Fruit fly (Drosophila melanogaster) whole organism, prepupa: Measurements from ENCODE around the gene Spag1.
A peak's percentile ranks its signal among the peaks of the same experiment; 100 is the strongest.

Source experiments
- Blimp-1 ChIP-seq: fragments of 200-800 bp; sonication (Bioruptor generic); optimal IDR thresholded peaks from 3 replicates; lab custom pipeline; 2017; ENCODE audit warnings: missing biosample characterization, missing genetic modification characterization, mild to moderate bottlenecking, moderate library complexity, missing genetic modification reagents
- CG10631 ChIP-seq: fragments of 200-800 bp; sonication (Bioruptor generic); optimal IDR thresholded peaks from 2 replicates; lab custom pipeline; 2016; ENCODE audit warnings: missing biosample characterization, missing genetic modification characterization
- CG10669 ChIP-seq: fragments of 200-800 bp; sonication (Bioruptor generic); optimal IDR thresholded peaks from 3 replicates; lab custom pipeline; 2018; ENCODE audit warnings: missing biosample characterization, mild to moderate bottlenecking, missing genetic modification characterization, moderate library complexity
- CG11294 ChIP-seq: fragments of 200-800 bp; sonication (Bioruptor generic); IDR thresholded peaks from 2 replicates; pipeline ENCODE4 v1.3.6; 2022; ENCODE audit warnings: missing biosample characterization, missing genetic modification characterization
- CG11762 ChIP-seq: fragments of 200-800 bp; sonication (Bioruptor generic); optimal IDR thresholded peaks from 3 replicates; lab custom pipeline; 2016; ENCODE audit warnings: missing biosample characterization, missing genetic modification characterization; ENCODE audit not compliant: insufficient read depth
- CG11902 ChIP-seq: fragments of 200-800 bp; sonication (Bioruptor generic); optimal IDR thresholded peaks from 3 replicates; lab custom pipeline; 2016; ENCODE audit warnings: missing biosample characterization, missing genetic modification characterization
- CG15336 ChIP-seq: fragments of 200-800 bp; sonication (Bioruptor generic); IDR thresholded peaks from 2 replicates; pipeline ENCODE4 v1.3.6; 2022; ENCODE audit warnings: missing biosample characterization, missing genetic modification characterization
- CG1621 ChIP-seq: fragments of 200-800 bp; sonication (Bioruptor generic); optimal IDR thresholded peaks from 3 replicates; lab custom pipeline; 2018; ENCODE audit warnings: missing biosample characterization, mild to moderate bottlenecking, missing genetic modification characterization
- CG16779 ChIP-seq: fragments of 200-800 bp; sonication (Bioruptor generic); optimal IDR thresholded peaks from 3 replicates; lab custom pipeline; 2017; ENCODE audit warnings: missing biosample characterization, mild to moderate bottlenecking, missing genetic modification characterization
- CG3032 ChIP-seq: fragments of 200-800 bp; optimal IDR thresholded peaks from 2 replicates; lab custom pipeline; 2019; ENCODE audit warnings: missing biosample characterization, mild to moderate bottlenecking, missing genetic modification characterization, moderate library complexity
- CG3919 ChIP-seq: fragments of 200-800 bp; sonication (Bioruptor generic); optimal IDR thresholded peaks from 3 replicates; lab custom pipeline; 2016; ENCODE audit warnings: missing biosample characterization, missing genetic modification characterization
- CG4318 ChIP-seq: fragments of 200-800 bp; sonication (Bioruptor generic); optimal IDR thresholded peaks from 3 replicates; lab custom pipeline; 2017; ENCODE audit warnings: missing biosample characterization, mild to moderate bottlenecking, missing genetic modification characterization
- CG6163 ChIP-seq: fragments of 200-800 bp; sonication (Bioruptor generic); IDR thresholded peaks from 3 replicates; pipeline ENCODE4 v1.3.6; 2022; ENCODE audit warnings: missing biosample characterization, missing genetic modification characterization
- CG6276 ChIP-seq: fragments of 200-800 bp; sonication (Bioruptor generic); optimal IDR thresholded peaks from 2 replicates; lab custom pipeline; 2017; ENCODE audit warnings: missing biosample characterization, mild to moderate bottlenecking, missing genetic modification characterization
- CG6792 ChIP-seq: fragments of 200-800 bp; sonication (Bioruptor generic); optimal IDR thresholded peaks from 3 replicates; lab custom pipeline; 2016; ENCODE audit warnings: missing biosample characterization, missing genetic modification characterization
- CG6808 ChIP-seq: fragments of 200-800 bp; sonication (Bioruptor generic); optimal IDR thresholded peaks from 3 replicates; lab custom pipeline; 2017; ENCODE audit warnings: missing biosample characterization, missing genetic modification characterization, mild to moderate bottlenecking, moderate library complexity, missing genetic modification reagents
- CG6854 ChIP-seq: fragments of 200-800 bp; sonication (Bioruptor generic); optimal IDR thresholded peaks from 2 replicates; lab custom pipeline; 2017; ENCODE audit warnings: missing biosample characterization, mild to moderate bottlenecking, missing genetic modification characterization
- CG7368 ChIP-seq: fragments of 200-800 bp; sonication (Bioruptor generic); optimal IDR thresholded peaks from 3 replicates; lab custom pipeline; 2016; ENCODE audit warnings: missing biosample characterization, missing genetic modification characterization
- CG8119 ChIP-seq: fragments of 200-800 bp; sonication (Bioruptor generic); IDR thresholded peaks from 3 replicates; pipeline ENCODE4 v1.3.6; 2022; ENCODE audit warnings: missing biosample characterization, missing genetic modification characterization
- CG8319 ChIP-seq: fragments of 200-800 bp; sonication (Bioruptor generic); optimal IDR thresholded peaks from 3 replicates; lab custom pipeline; 2016; ENCODE audit warnings: missing biosample characterization, missing genetic modification characterization
- Eip78C ChIP-seq: fragments of 200-800 bp; sonication (Bioruptor generic); peaks from one replicate; lab custom pipeline; 2016; ENCODE audit warnings: missing biosample characterization, missing genetic modification characterization
- Eip93F ChIP-seq: fragments of 200-800 bp; sonication (Bioruptor generic); optimal IDR thresholded peaks from 2 replicates; lab custom pipeline; 2016; ENCODE audit warnings: missing biosample characterization, mild to moderate bottlenecking, missing genetic modification characterization
- Ets21C ChIP-seq: fragments of 200-800 bp; sonication (Bioruptor generic); optimal IDR thresholded peaks from 3 replicates; lab custom pipeline; 2016; ENCODE audit warnings: missing biosample characterization, missing genetic modification characterization
- Ets96B ChIP-seq: fragments of 200-800 bp; optimal IDR thresholded peaks from 2 replicates; lab custom pipeline; 2019; ENCODE audit warnings: missing biosample characterization, mild to moderate bottlenecking, missing genetic modification characterization, moderate library complexity
- Hr38 ChIP-seq: sonication (Bioruptor generic); optimal IDR thresholded peaks from 2 replicates; lab custom pipeline; 2016; ENCODE audit warnings: missing biosample characterization, missing genetic modification characterization
- Hr4 ChIP-seq: fragments of 200-800 bp; sonication (Bioruptor generic); optimal IDR thresholded peaks from 3 replicates; lab custom pipeline; 2016; ENCODE audit warnings: missing biosample characterization, missing genetic modification characterization
- Met ChIP-seq: fragments of 200-800 bp; sonication (Bioruptor generic); optimal IDR thresholded peaks from 3 replicates; lab custom pipeline; 2016; ENCODE audit warnings: missing biosample characterization, missing genetic modification characterization
- OdsH ChIP-seq: fragments of 200-800 bp; sonication (Bioruptor generic); optimal IDR thresholded peaks from 3 replicates; lab custom pipeline; 2016; ENCODE audit warnings: missing biosample characterization, missing genetic modification characterization
- Smox ChIP-seq: fragments of 200-800 bp; sonication (Bioruptor generic); optimal IDR thresholded peaks from 3 replicates; lab custom pipeline; 2016; ENCODE audit warnings: missing biosample characterization, missing genetic modification characterization
- Sox14 ChIP-seq: fragments of 200-800 bp; sonication (Bioruptor generic); optimal IDR thresholded peaks from 3 replicates; lab custom pipeline; 2016; ENCODE audit warnings: missing biosample characterization, missing genetic modification characterization
- Sox15 ChIP-seq: fragments of 200-800 bp; sonication (Bioruptor generic); optimal IDR thresholded peaks from 3 replicates; lab custom pipeline; 2016; ENCODE audit warnings: missing biosample characterization, missing genetic modification characterization
- achi ChIP-seq: fragments of 200-800 bp; sonication (Bioruptor generic); optimal IDR thresholded peaks from 3 replicates; lab custom pipeline; 2016; ENCODE audit warnings: missing biosample characterization, missing genetic modification characterization
- acj6 ChIP-seq: fragments of 200-800 bp; sonication (Bioruptor generic); optimal IDR thresholded peaks from 3 replicates; lab custom pipeline; 2016; ENCODE audit warnings: missing biosample characterization, missing genetic modification characterization
- cyc ChIP-seq: fragments of 200-800 bp; sonication (Bioruptor generic); optimal IDR thresholded peaks from 3 replicates; lab custom pipeline; 2016; ENCODE audit warnings: missing biosample characterization, missing genetic modification characterization
- dac ChIP-seq: fragments of 200-800 bp; sonication (Bioruptor generic); optimal IDR thresholded peaks from 2 replicates; lab custom pipeline; 2017; ENCODE audit warnings: missing biosample characterization, mild to moderate bottlenecking, missing genetic modification characterization
- dsx ChIP-seq: fragments of 200-800 bp; optimal IDR thresholded peaks from 3 replicates; lab custom pipeline; 2019; ENCODE audit warnings: missing biosample characterization, mild to moderate bottlenecking, missing genetic modification characterization, moderate library complexity; ENCODE audit not compliant: poor library complexity, severe bottlenecking
- eg ChIP-seq: fragments of 200-800 bp; sonication (Bioruptor generic); IDR thresholded peaks from 3 replicates; pipeline ENCODE4 v1.3.6; 2022; ENCODE audit warnings: missing biosample characterization, missing genetic modification characterization
- fd59A ChIP-seq: fragments of 200-800 bp; sonication (Bioruptor generic); optimal IDR thresholded peaks from 2 replicates; lab custom pipeline; 2017; ENCODE audit warnings: missing biosample characterization, mild to moderate bottlenecking, missing genetic modification characterization, missing genetic modification reagents
- lz ChIP-seq: fragments of 200-800 bp; sonication (Bioruptor generic); optimal IDR thresholded peaks from 3 replicates; lab custom pipeline; 2016; ENCODE audit warnings: missing biosample characterization, missing genetic modification characterization
- net ChIP-seq: fragments of 200-800 bp; sonication (Bioruptor generic); optimal IDR thresholded peaks from 3 replicates; lab custom pipeline; 2016; ENCODE audit warnings: missing biosample characterization, missing genetic modification characterization
- salr ChIP-seq, 2 experiments: fragments of 200-800 bp; sonication (Bioruptor generic); optimal IDR thresholded peaks; 3 replicates each; lab custom pipeline; 2016 to 2018; ENCODE audit warnings: missing biosample characterization in 2 of 2, missing genetic modification characterization in 2 of 2, mild to moderate bottlenecking in 1 of 2
- spab ChIP-seq: fragments of 200-800 bp; sonication (Bioruptor generic); optimal IDR thresholded peaks from 2 replicates; lab custom pipeline; 2017; ENCODE audit warnings: missing biosample characterization, mild to moderate bottlenecking, missing genetic modification characterization, missing genetic modification reagents
- ss ChIP-seq, 2 experiments: fragments of 200-800 bp; sonication (Bioruptor generic); optimal IDR thresholded peaks; 2 replicates in 1 of 2; 3 replicates in 1 of 2; lab custom pipeline; 2017 to 2018; ENCODE audit warnings: mild to moderate bottlenecking in 2 of 2, missing biosample characterization in 2 of 2, missing genetic modification characterization in 2 of 2, moderate library complexity in 1 of 2
- topi ChIP-seq: fragments of 200-800 bp; sonication (Bioruptor generic); optimal IDR thresholded peaks from 3 replicates; lab custom pipeline; 2016; ENCODE audit warnings: missing biosample characterization, missing genetic modification characterization
- vri ChIP-seq: fragments of 200-800 bp; sonication (Bioruptor generic); optimal IDR thresholded peaks from 3 replicates; lab custom pipeline; 2016; ENCODE audit warnings: missing biosample characterization, mild to moderate bottlenecking, missing genetic modification characterization

Gene Spag1

dm6 chr3R:26915463-26915925, 32.1 kb upstream of the Spag1 start, which contains the start of gene CG46339 (continued):
- TF ChIP-seq CG11762 (peak; percentile 22), acj6 (GFP tag; lab: Kevin White, UChicago) (no peak), ss (GFP tag; optimal IDR thresholded peaks at IDR 0.05; lab: Kevin White, UChicago) (peak; percentile 39 to 44), topi (GFP tag; lab: Kevin White, UChicago) (peak; percentile 5), CG11294 (no peak), dsx (GFP tag; lab: Kevin White, UChicago) (no peak), CG10669 (GFP tag; lab: Kevin White, UChicago) (peak; percentile 25)

dm6 chr3R:26918857-26919256, 28.8 kb upstream of the Spag1 start:
- no peak for TF ChIP-seq CG7368 (GFP tag; lab: Kevin White, UChicago)
- TF ChIP-seq Met (GFP tag; lab: Kevin White, UChicago) = no peak
- TF ChIP-seq net (GFP tag; lab: Kevin White, UChicago) = no peak
- no peak for TF ChIP-seq CG11902 (GFP tag; lab: Kevin White, UChicago)
- TF ChIP-seq eg (GFP tag; lab: Robert Waterston, UW) = no peak

dm6 chr3R:26923830-26924333, 23.7 kb upstream of the Spag1 start:
- TF ChIP-seq dac (GFP tag; lab: Kevin White, UChicago) (no peak), vri (GFP tag; lab: Kevin White, UChicago) (no peak), CG6792 (no peak), CG11294 (no peak), CG6854 (GFP tag; lab: Kevin White, UChicago) (no peak), OdsH (no peak), Sox14 (GFP tag; lab: Kevin White, UChicago) (no peak), CG4318 (GFP tag; lab: Kevin White, UChicago) (no peak), fd59A (no peak), CG8119 (GFP tag; lab: Robert Waterston, UW) (no peak), CG8319 (GFP tag; lab: Kevin White, UChicago) (peak; percentile 18), Ets21C (GFP tag; lab: Kevin White, UChicago) (no peak), topi (GFP tag; lab: Kevin White, UChicago) (peak; percentile 64), CG1621 (tag; lab: Kevin White, UChicago) (no peak), CG15336 (GFP tag; lab: Robert Waterston, UW) (no peak), CG10669 (GFP tag; lab: Kevin White, UChicago) (no peak), spab (GFP tag; lab: Kevin White, UChicago) (no peak), CG16779 (tag; lab: Kevin White, UChicago) (no peak), Ets96B (tag; lab: Kevin White, UChicago) (no peak), CG3919 (GFP tag; lab: Kevin White, UChicago) (peak; percentile 8), CG11762 (no peak), Eip78C (GFP tag; lab: Kevin White, UChicago) (peak; percentile 82), Hr38 (GFP tag; lab: Kevin White, UChicago) (no peak), Blimp-1 (GFP tag; lab: Kevin White, UChicago) (peak; percentile 54), Met (GFP tag; lab: Kevin White, UChicago) (peak; percentile 46), lz (GFP tag; lab: Kevin White, UChicago) (peak; percentile 46), cyc (GFP tag; lab: Kevin White, UChicago) (peak; percentile 38), CG6163 (GFP tag; lab: Robert Waterston, UW) (no peak), eg (GFP tag; lab: Robert Waterston, UW) (peak; percentile 51; the same call in 2 of the 3 replicates), CG11902 (GFP tag; lab: Kevin White, UChicago) (peak; percentile 7), acj6 (GFP tag; lab: Kevin White, UChicago) (no peak), Sox15 (GFP tag; lab: Kevin White, UChicago) (no peak), CG7368 (GFP tag; lab: Kevin White, UChicago) (peak; percentile 14), Eip93F (GFP tag; lab: Kevin White, UChicago) (no peak), Hr4 (no peak), CG10631 (peak; percentile 22), Smox (GFP tag; lab: Kevin White, UChicago) (peak; percentile 45), CG6808 (GFP tag; lab: Kevin White, UChicago) (no peak), salr (GFP tag; optimal IDR thresholded peaks at IDR 0.05; lab: Kevin White, UChicago) (no peak), dsx (GFP tag; lab: Kevin White, UChicago) (no peak), CG6276 (no peak), CG3032 (tag; lab: Kevin White, UChicago) (no peak), achi (GFP tag; lab: Kevin White, UChicago) (peak; percentile 11)
